Worm (Caenorhabditis elegans): ENCODE results near the gene C25F9.15.

The C25F9.15 gene

DNA sequence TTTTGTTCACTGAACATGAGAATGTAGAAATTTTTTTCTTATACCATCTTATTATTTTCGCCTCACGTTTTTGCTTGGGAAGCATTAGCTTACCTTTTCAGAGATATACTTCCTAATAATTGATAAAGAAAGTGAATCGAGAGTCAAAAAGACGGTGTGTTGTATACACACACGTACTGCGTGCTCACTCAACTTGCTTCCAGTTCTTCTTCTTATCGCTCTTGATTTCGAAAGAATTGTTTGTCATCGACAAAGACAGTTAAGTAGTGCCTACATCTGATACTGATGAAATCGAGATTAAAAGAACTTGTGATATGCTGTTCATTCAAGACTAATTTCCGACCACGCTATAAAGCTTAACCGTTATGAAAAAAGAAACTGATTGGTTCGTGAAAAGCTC lies 7.3 kb upstream of the C25F9.15 start, which contains the start of gene C25F9.5:
Gene C25F9.5 (minus strand): TSS at position 195 of the 400 bp plus-strand sequence.
- TF ChIP-seq unc-86 (tag; optimal IDR thresholded peaks at IDR 0.05) (no peak), sox-4 (tag; optimal IDR thresholded peaks at IDR 0.05) (no peak), gmeb-2 (tag; optimal IDR thresholded peaks at IDR 0.05) (no peak), ceh-18 (tag; optimal IDR thresholded peaks at IDR 0.05) (no peak), tbx-7 (tag; optimal IDR thresholded peaks at IDR 0.05) (no peak), fkh-10 (GFP tag; optimal IDR thresholded peaks at IDR 0.05) (no peak), nhr-11 (tag; optimal IDR thresholded peaks at IDR 0.05) (no peak), ref-2 (tag; optimal IDR thresholded peaks at IDR 0.05) (no peak)

DNA sequence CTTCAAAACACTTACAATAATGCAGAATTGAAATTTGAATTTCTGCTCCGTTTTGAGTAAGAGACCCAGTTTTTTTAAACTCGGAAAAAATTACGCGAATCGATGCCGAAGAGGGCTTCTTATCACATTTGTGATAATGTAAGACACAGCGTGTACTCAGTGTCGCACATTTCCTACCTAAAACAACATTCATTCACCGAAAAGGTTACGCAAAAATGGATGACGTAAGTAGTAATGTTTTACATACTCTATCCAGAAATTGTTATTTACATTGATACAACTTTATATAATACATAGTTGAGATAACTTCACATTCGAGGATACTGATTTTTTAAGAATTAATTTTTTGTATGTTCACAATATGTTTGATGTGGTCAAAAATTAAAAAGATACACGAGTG lies 1.5 kb upstream of the C25F9.15 start, which contains the start of the genes C25F9.4 and C25F9.9:
Gene C25F9.4 (minus strand): TSS at position 101 of the 400 bp plus-strand sequence.
Gene C25F9.9 (plus strand): TSS at position 137 of the 400 bp plus-strand sequence.
- no peak for TF ChIP-seq npax-4 (tag; optimal IDR thresholded peaks at IDR 0.05)
- no peak for TF ChIP-seq tbx-7 (tag; optimal IDR thresholded peaks at IDR 0.05)
- no peak for TF ChIP-seq ceh-9 (tag; optimal IDR thresholded peaks at IDR 0.05)
- TF ChIP-seq ceh-24 (tag; optimal IDR thresholded peaks at IDR 0.05), result no peak
- no peak for TF ChIP-seq rnt-1 (tag; optimal IDR thresholded peaks at IDR 0.05)
- TF ChIP-seq hlh-6 (tag; optimal IDR thresholded peaks at IDR 0.05), result no peak
- no peak for TF ChIP-seq hlh-15 (tag; optimal IDR thresholded peaks at IDR 0.05)
- no peak for TF ChIP-seq pha-2 (tag; optimal IDR thresholded peaks at IDR 0.05)
- no peak for TF ChIP-seq lin-11 (tag; optimal IDR thresholded peaks at IDR 0.05)
- no peak for TF ChIP-seq sdc-2 (tag; optimal IDR thresholded peaks at IDR 0.05)
- no peak for TF ChIP-seq ceh-45 (GFP tag; IDR thresholded peaks at IDR 0.05)
- TF ChIP-seq eyg-1 (tag; optimal IDR thresholded peaks at IDR 0.05), result no peak
- TF ChIP-seq sox-2 (GFP tag; IDR thresholded peaks at IDR 0.05), result no peak
- TF ChIP-seq dmd-4 (tag; optimal IDR thresholded peaks at IDR 0.05; ENCODE audit: borderline replicate concordance), result no peak

DNA sequence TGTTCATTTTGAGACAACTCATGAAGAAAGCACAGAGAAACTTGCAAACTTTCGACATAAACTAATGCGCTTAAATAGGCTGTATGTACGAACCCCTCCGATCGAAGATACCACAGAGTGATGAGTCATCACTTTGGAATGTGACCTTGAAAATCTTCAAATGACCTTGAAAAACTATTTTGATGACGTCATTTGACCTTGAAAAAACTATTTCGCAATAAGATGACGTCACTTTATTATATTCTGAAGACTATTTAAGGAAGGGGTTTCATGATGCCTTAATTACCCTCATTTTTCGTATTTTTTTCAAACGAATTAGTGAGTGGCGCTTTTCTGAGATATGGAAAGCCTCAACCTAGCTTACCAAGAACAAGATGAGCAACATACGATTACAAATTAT lies 3.2 kb downstream of the C25F9.15 start, which contains the start of gene C25F9.2:
Gene C25F9.2 (plus strand): TSS at position 341 of the 400 bp plus-strand sequence.
- TF ChIP-seq unc-55 (GFP tag; optimal IDR thresholded peaks at IDR 0.05) (no peak), pha-2 (tag; optimal IDR thresholded peaks at IDR 0.05) (no peak)

DNA sequence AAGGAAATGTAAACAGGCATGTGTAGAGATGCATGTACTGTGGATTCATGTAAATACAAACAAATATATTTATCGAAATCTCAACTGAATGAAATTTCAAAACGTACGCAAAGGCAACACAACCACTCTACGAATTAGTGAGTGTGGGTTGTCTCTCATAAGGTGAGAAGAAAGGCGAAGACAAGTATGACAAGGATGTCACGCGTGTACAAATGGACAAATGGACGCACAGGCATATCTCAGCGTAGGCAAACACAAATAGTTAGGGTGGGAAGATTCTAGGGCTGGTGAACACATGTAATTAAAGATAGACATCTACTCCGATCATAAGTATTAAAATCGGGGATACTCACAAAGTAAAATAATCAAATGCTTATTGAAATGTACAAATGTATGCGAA lies 10.2 kb downstream of the C25F9.15 start:
- no peak for TF ChIP-seq syd-9 (tag; optimal IDR thresholded peaks at IDR 0.05)
- no peak for TF ChIP-seq zip-5 (tag; optimal IDR thresholded peaks at IDR 0.05)
- TF ChIP-seq madf-2 (tag; optimal IDR thresholded peaks at IDR 0.05), result no peak
- TF ChIP-seq pax-1 (tag; optimal IDR thresholded peaks at IDR 0.05), result no peak
- TF ChIP-seq unc-3 (GFP tag; conservative IDR thresholded peaks at IDR 0.05), result no peak
- no peak for TF ChIP-seq unc-3 (tag; optimal IDR thresholded peaks at IDR 0.05)
- TF ChIP-seq lin-11 (tag; optimal IDR thresholded peaks at IDR 0.05), result no peak
- no peak for TF ChIP-seq pqm-1 (tag; optimal IDR thresholded peaks at IDR 0.05)
- no peak for TF ChIP-seq lim-6 (tag; optimal IDR thresholded peaks at IDR 0.05)
- TF ChIP-seq hlh-13 (GFP tag; optimal IDR thresholded peaks at IDR 0.05), result no peak
- TF ChIP-seq elt-2 (tag; optimal IDR thresholded peaks at IDR 0.05), result no peak
- no peak for TF ChIP-seq nhr-232 (tag; optimal IDR thresholded peaks at IDR 0.05)
- no peak for TF ChIP-seq sox-4 (tag; optimal IDR thresholded peaks at IDR 0.05)
- TF ChIP-seq C08G9.2 (tag; optimal IDR thresholded peaks at IDR 0.05), result no peak
- no peak for TF ChIP-seq hlh-30 (tag; optimal IDR thresholded peaks at IDR 0.05; ENCODE audit: insufficient read depth)
- TF ChIP-seq npax-4 (tag; optimal IDR thresholded peaks at IDR 0.05), result no peak
- TF ChIP-seq fkh-6 (tag; optimal IDR thresholded peaks at IDR 0.05), result no peak

DNA sequence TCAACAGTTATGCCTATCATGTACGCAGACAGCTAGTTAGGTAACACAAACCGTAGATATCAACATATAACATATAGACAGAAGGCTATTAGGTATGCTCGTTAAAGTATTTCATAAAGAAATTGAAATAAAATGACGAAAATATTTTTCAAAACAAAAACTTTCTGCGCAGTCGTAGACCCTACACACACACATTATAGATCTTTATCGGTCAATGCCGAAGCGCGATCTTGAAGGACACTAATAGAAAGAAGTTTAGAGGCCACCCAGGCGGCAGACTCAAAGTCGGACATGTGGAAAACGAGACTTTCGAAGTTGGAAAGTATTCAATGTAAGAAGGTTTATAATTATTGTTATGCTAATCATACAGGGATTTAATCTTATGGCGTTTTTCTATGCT lies 11.0 kb downstream of the C25F9.15 start:
- TF ChIP-seq hlh-8 (tag; optimal IDR thresholded peaks at IDR 0.05), result no peak
- TF ChIP-seq lin-11 (tag; optimal IDR thresholded peaks at IDR 0.05), result no peak
- no peak for TF ChIP-seq hlh-15 (tag; optimal IDR thresholded peaks at IDR 0.05)
- TF ChIP-seq odd-2 (tag; optimal IDR thresholded peaks at IDR 0.05), result no peak
- TF ChIP-seq ceh-24 (tag; optimal IDR thresholded peaks at IDR 0.05), result no peak
- TF ChIP-seq che-1 (tag; optimal IDR thresholded peaks at IDR 0.05), result no peak
- no peak for TF ChIP-seq sdc-2 (tag; optimal IDR thresholded peaks at IDR 0.05)
- no peak for TF ChIP-seq elt-2 (tag; optimal IDR thresholded peaks at IDR 0.05)
- no peak for TF ChIP-seq sox-2 (GFP tag; IDR thresholded peaks at IDR 0.05)
- TF ChIP-seq sox-4 (tag; optimal IDR thresholded peaks at IDR 0.05), result no peak
- no peak for TF ChIP-seq nhr-11 (tag; optimal IDR thresholded peaks at IDR 0.05)
- TF ChIP-seq fkh-6 (tag; optimal IDR thresholded peaks at IDR 0.05), result no peak

All from whole organism, late embryonic.